Worm (Caenorhabditis elegans): Measurements from ENCODE around the gene sulp-4.

Gene sulp-4

ce11 chrV:11888656-11889055 is 13.5 kb downstream of the sulp-4 start:
- TF ChIP-seq nhr-237 (tag; optimal IDR thresholded peaks at IDR 0.05) (no peak), ceh-43 (GFP tag; optimal IDR thresholded peaks at IDR 0.05) (no peak), sem-2 (GFP tag; optimal IDR thresholded peaks at IDR 0.05) (no peak), cnd-1 (tag; optimal IDR thresholded peaks at IDR 0.05) (no peak), sptf-1 (tag; optimal IDR thresholded peaks at IDR 0.05) (no peak), drap-1 (GFP tag; optimal IDR thresholded peaks at IDR 0.05) (no peak), ham-2 (GFP tag; optimal IDR thresholded peaks at IDR 0.05) (no peak), bed-3 (GFP tag; optimal IDR thresholded peaks at IDR 0.05) (no peak), unc-62 (GFP tag; optimal IDR thresholded peaks at IDR 0.05) (no peak), tbx-8 (GFP tag; optimal IDR thresholded peaks at IDR 0.05) (no peak), nhr-28 (tag; optimal IDR thresholded peaks at IDR 0.05) (no peak), snpc-4 (tag; optimal IDR thresholded peaks at IDR 0.05) (no peak), ces-1 (GFP tag; optimal IDR thresholded peaks at IDR 0.05) (no peak), unc-120 (tag; optimal IDR thresholded peaks at IDR 0.05; ENCODE audit: poor library complexity, severe bottlenecking) (no peak)

ce11 chrV:11889115-11889935 is 14.2 kb downstream of the sulp-4 start:
- TF ChIP-seq blmp-1 (tag; optimal IDR thresholded peaks at IDR 0.05), result no peak
- TF ChIP-seq unc-120 (tag; optimal IDR thresholded peaks at IDR 0.05; ENCODE audit: poor library complexity, severe bottlenecking), result no peak
- TF ChIP-seq nhr-12 (tag; optimal IDR thresholded peaks at IDR 0.05), result no peak
- TF ChIP-seq sptf-1 (tag; optimal IDR thresholded peaks at IDR 0.05), result no peak
- no peak for TF ChIP-seq sem-2 (GFP tag; optimal IDR thresholded peaks at IDR 0.05)
- TF ChIP-seq unc-39 (tag; optimal IDR thresholded peaks at IDR 0.05), result no peak
- no peak for TF ChIP-seq tbx-8 (GFP tag; optimal IDR thresholded peaks at IDR 0.05)
- no peak for TF ChIP-seq lin-13 (tag; optimal IDR thresholded peaks at IDR 0.05)
- no peak for TF ChIP-seq drap-1 (GFP tag; optimal IDR thresholded peaks at IDR 0.05)
- TF ChIP-seq nhr-76 (tag; optimal IDR thresholded peaks at IDR 0.05), result no peak
- TF ChIP-seq cnd-1 (tag; optimal IDR thresholded peaks at IDR 0.05), result no peak
- TF ChIP-seq ceh-39 (tag; optimal IDR thresholded peaks at IDR 0.05), result no peak

ce11 chrV:11891143-11891862 is 16.1 kb downstream of the sulp-4 start, which contains the start of the genes sodh-2 and srx-76:
sodh-2 (minus strand) TSS chrV:11891243.
srx-76 (plus strand) TSS chrV:11891812.
- TF ChIP-seq mls-2 (tag; optimal IDR thresholded peaks at IDR 0.05) (no peak), ham-2 (GFP tag; optimal IDR thresholded peaks at IDR 0.05) (no peak), pha-4 (tag; optimal IDR thresholded peaks at IDR 0.05) (no peak), sptf-1 (tag; optimal IDR thresholded peaks at IDR 0.05) (no peak)

ce11 chrV:11893975-11894374 is 18.8 kb downstream of the sulp-4 start, which contains the start of gene K12G11.6:
K12G11.6 (plus strand) TSS chrV:11894331.
- TF ChIP-seq hlh-1 (tag; optimal IDR thresholded peaks at IDR 0.05) (no peak), M03D4.4 (tag; optimal IDR thresholded peaks at IDR 0.05) (no peak), snpc-4 (tag; optimal IDR thresholded peaks at IDR 0.05) (no peak), nhr-2 (tag; optimal IDR thresholded peaks at IDR 0.05) (no peak), ztf-11 (tag; optimal IDR thresholded peaks at IDR 0.05) (no peak), elt-3 (tag; optimal IDR thresholded peaks at IDR 0.05) (no peak), tbx-8 (GFP tag; optimal IDR thresholded peaks at IDR 0.05) (no peak), blmp-1 (tag; optimal IDR thresholded peaks at IDR 0.05) (no peak), nhr-76 (tag; optimal IDR thresholded peaks at IDR 0.05) (no peak), elt-1 (tag; optimal IDR thresholded peaks at IDR 0.05; ENCODE audit: borderline replicate concordance, insufficient read depth) (no peak), nhr-12 (tag; optimal IDR thresholded peaks at IDR 0.05) (no peak), mep-1 (tag; optimal IDR thresholded peaks at IDR 0.05) (no peak), unc-120 (tag; optimal IDR thresholded peaks at IDR 0.05; ENCODE audit: poor library complexity, severe bottlenecking) (no peak), sem-2 (GFP tag; optimal IDR thresholded peaks at IDR 0.05) (no peak), unc-39 (tag; optimal IDR thresholded peaks at IDR 0.05) (no peak), ceh-83 (GFP tag; optimal IDR thresholded peaks at IDR 0.05) (no peak), nhr-237 (tag; optimal IDR thresholded peaks at IDR 0.05) (no peak)

All from whole organism, mixed stage, embryonic.